Worm (Caenorhabditis elegans) whole organism, L3 larva: ENCODE measurements around the gene mdt-21.

ENCODE experiments used
- daf-12 ChIP-seq: fragments of 150-350 bp; optimal IDR thresholded peaks from 2 replicates; lab custom pipeline; 2014; ENCODE audit warnings: missing biosample characterization, missing genetic modification reagents, missing genetic modification characterization
- nhr-237 ChIP-seq: fragments of 150-350 bp; optimal IDR thresholded peaks from 2 replicates; lab custom pipeline; 2014; ENCODE audit warnings: missing biosample characterization, missing genetic modification characterization
- nhr-28 ChIP-seq: fragments of 150-350 bp; optimal IDR thresholded peaks from 2 replicates; lab custom pipeline; 2014; ENCODE audit warnings: missing biosample characterization, missing genetic modification characterization
- pqm-1 ChIP-seq: fragments of 150-350 bp; optimal IDR thresholded peaks from 2 replicates; lab custom pipeline; 2017; ENCODE audit warnings: missing biosample characterization, missing genetic modification characterization, inconsistent platforms
- snpc-4 ChIP-seq: fragments of 150-350 bp; optimal IDR thresholded peaks from 2 replicates; lab custom pipeline; 2014; ENCODE audit warnings: missing biosample characterization, missing genetic modification characterization
- unc-39 ChIP-seq: sonication (generic microtip); optimal IDR thresholded peaks from 4 replicates; lab custom pipeline; 2017; ENCODE audit warnings: missing biosample characterization, missing genetic modification characterization

ce11 chrIII:11746718-11747117, 30.7 kb upstream of the mdt-21 start, which contains the start of gene mrt-2:
- no peak for TF ChIP-seq unc-39
- no peak for TF ChIP-seq daf-12 (tag; lab: Kevin White, UChicago)
- no peak for TF ChIP-seq nhr-237 (tag; lab: Kevin White, UChicago)
- no peak for TF ChIP-seq nhr-28
- peak; percentile 43 for TF ChIP-seq snpc-4 (tag; lab: Kevin White, UChicago)
- no peak for TF ChIP-seq pqm-1 (tag; lab: Kevin White, UChicago)
